Worm (Caenorhabditis elegans): ENCODE data around the gene snt-7.

Gene snt-7

ce11 chrX:15199052-15199451 lies at the start of gene snt-7:
Gene snt-7, minus strand, starts transcription at chrX:15199152.
- no peak for TF ChIP-seq unc-62 (GFP tag; optimal IDR thresholded peaks at IDR 0.05)

- TF ChIP-seq unc-62 (GFP tag; optimal IDR thresholded peaks at IDR 0.05), result no peak
Measured at ce11 chrX:15246595-15246994, 47.6 kb upstream of the snt-7 start.

- TF ChIP-seq unc-62 (GFP tag; optimal IDR thresholded peaks at IDR 0.05), result no peak
Measured at ce11 chrX:15246182-15246581, 47.2 kb upstream of the snt-7 start, which contains the start of gene piki-1. Gene piki-1, minus strand, starts transcription at chrX:15246399.

ce11 chrX:15242726-15243125 lies 43.8 kb upstream of the snt-7 start:
- TF ChIP-seq unc-62 (GFP tag; optimal IDR thresholded peaks at IDR 0.05), result no peak

- TF ChIP-seq unc-62 (GFP tag; optimal IDR thresholded peaks at IDR 0.05), result no peak
Measured at ce11 chrX:15241169-15241568, 42.2 kb upstream of the snt-7 start.

ce11 chrX:15236036-15236435 lies 37.1 kb upstream of the snt-7 start:
- TF ChIP-seq unc-62 (GFP tag; optimal IDR thresholded peaks at IDR 0.05), result no peak

- no peak for TF ChIP-seq unc-62 (GFP tag; optimal IDR thresholded peaks at IDR 0.05)
Measured at ce11 chrX:15233684-15234083, 34.7 kb upstream of the snt-7 start.

ce11 chrX:15231800-15232199 lies 32.8 kb upstream of the snt-7 start:
- TF ChIP-seq unc-62 (GFP tag; optimal IDR thresholded peaks at IDR 0.05), result no peak

ce11 chrX:15230394-15230968 lies 31.5 kb upstream of the snt-7 start, which contains the start of gene H03A11.2:
Gene H03A11.2, minus strand, starts transcription at chrX:15230645.
- no peak for TF ChIP-seq unc-62 (GFP tag; optimal IDR thresholded peaks at IDR 0.05)

- TF ChIP-seq unc-62 (GFP tag; optimal IDR thresholded peaks at IDR 0.05), result no peak
Measured at ce11 chrX:15229174-15229573, 30.2 kb upstream of the snt-7 start.

- TF ChIP-seq unc-62 (GFP tag; optimal IDR thresholded peaks at IDR 0.05), result no peak
Measured at ce11 chrX:15225180-15225724, 26.3 kb upstream of the snt-7 start.

ce11 chrX:15224128-15224527 lies 25.2 kb upstream of the snt-7 start:
- no peak for TF ChIP-seq unc-62 (GFP tag; optimal IDR thresholded peaks at IDR 0.05)

ce11 chrX:15222789-15223188 lies 23.8 kb upstream of the snt-7 start:
- TF ChIP-seq unc-62 (GFP tag; optimal IDR thresholded peaks at IDR 0.05), result no peak

ce11 chrX:15221865-15222551 lies 23.1 kb upstream of the snt-7 start:
- no peak for TF ChIP-seq unc-62 (GFP tag; optimal IDR thresholded peaks at IDR 0.05)

- no peak for TF ChIP-seq unc-62 (GFP tag; optimal IDR thresholded peaks at IDR 0.05)
Measured at ce11 chrX:15221107-15221506, 22.2 kb upstream of the snt-7 start.

ce11 chrX:15215272-15215671 lies 16.3 kb upstream of the snt-7 start:
- no peak for TF ChIP-seq unc-62 (GFP tag; optimal IDR thresholded peaks at IDR 0.05)

- TF ChIP-seq unc-62 (GFP tag; optimal IDR thresholded peaks at IDR 0.05), result no peak
Measured at ce11 chrX:15213182-15213829, 14.4 kb upstream of the snt-7 start, which contains the start of the genes H03A11.13 and famk-1. Gene H03A11.13, minus strand, starts transcription at chrX:15213232. Gene famk-1, minus strand, starts transcription at chrX:15213259.

Measured in whole organism, dauer.